Worm (Caenorhabditis elegans): ENCODE data around the gene sma-10.

Gene sma-10

DNA sequence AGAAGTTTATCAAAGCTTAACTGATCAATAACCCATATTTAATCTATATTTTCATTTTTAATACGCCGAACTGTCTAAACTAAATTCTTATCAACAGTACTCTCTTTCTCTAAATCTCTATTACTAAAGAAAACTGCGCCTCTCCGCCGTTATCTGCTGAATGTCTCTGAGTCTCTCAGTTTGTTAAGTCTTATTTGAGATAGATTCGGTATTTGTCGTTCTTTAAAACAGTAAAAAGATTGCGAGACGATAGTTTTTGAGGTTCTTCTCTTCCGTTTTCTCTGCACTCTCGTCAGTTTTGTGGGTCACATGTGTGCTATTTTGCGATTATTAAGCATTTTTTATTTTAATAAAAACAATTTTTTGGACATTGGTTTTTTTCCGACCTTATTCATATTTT, at the start of gene sma-10:
Gene sma-10 (plus strand): TSS at position 236 of the 400 bp plus-strand sequence.
- TF ChIP-seq sptf-1 (tag; optimal IDR thresholded peaks at IDR 0.05): no peak

- TF ChIP-seq sptf-1 (tag; optimal IDR thresholded peaks at IDR 0.05) (no peak), nhr-28 (tag; optimal IDR thresholded peaks at IDR 0.05) (no peak), tbx-8 (GFP tag; optimal IDR thresholded peaks at IDR 0.05) (no peak), ham-2 (GFP tag; optimal IDR thresholded peaks at IDR 0.05) (no peak), ceh-39 (tag; optimal IDR thresholded peaks at IDR 0.05) (no peak), M03D4.4 (tag; optimal IDR thresholded peaks at IDR 0.05) (no peak), hlh-1 (tag; optimal IDR thresholded peaks at IDR 0.05) (no peak), lsy-2 (tag; optimal IDR thresholded peaks at IDR 0.05) (no peak), pha-4 (tag; optimal IDR thresholded peaks at IDR 0.05) (no peak), ztf-11 (tag; optimal IDR thresholded peaks at IDR 0.05) (no peak), ces-1 (GFP tag; optimal IDR thresholded peaks at IDR 0.05) (no peak), bed-3 (GFP tag; optimal IDR thresholded peaks at IDR 0.05) (no peak), unc-120 (tag; optimal IDR thresholded peaks at IDR 0.05; ENCODE audit: poor library complexity, severe bottlenecking) (no peak), nhr-76 (tag; optimal IDR thresholded peaks at IDR 0.05) (no peak), nhr-12 (tag; optimal IDR thresholded peaks at IDR 0.05) (no peak), sem-2 (GFP tag; optimal IDR thresholded peaks at IDR 0.05) (no peak), nhr-237 (tag; optimal IDR thresholded peaks at IDR 0.05) (no peak), drap-1 (GFP tag; optimal IDR thresholded peaks at IDR 0.05) (no peak)
Observed at ce11 chrIV:231673-232072, 42.5 kb upstream of the sma-10 start, which contains the start of gene gtf-2H1. gtf-2H1 (minus strand) TSS chrIV:231773.

DNA sequence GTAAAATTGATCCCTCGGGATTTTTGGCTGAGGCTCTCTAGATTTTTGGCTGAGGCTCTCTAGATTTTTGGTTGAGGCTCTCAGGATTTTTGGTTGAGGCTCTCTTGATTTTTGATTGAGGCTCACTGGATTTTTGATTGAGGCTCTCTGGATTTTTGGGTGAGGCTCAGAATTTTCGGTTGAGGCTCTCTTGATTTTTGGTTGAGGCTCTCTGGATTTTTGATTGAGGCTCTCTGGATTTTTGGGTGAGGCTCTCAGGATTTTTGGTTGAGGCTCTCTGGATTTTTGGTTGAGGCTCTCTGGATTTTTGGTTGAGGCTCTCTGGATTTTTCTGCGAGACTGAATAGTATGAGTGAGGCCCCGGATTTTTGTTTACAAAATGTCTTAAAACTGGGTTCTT, 38.1 kb upstream of the sma-10 start:
- TF ChIP-seq ceh-39 (tag; optimal IDR thresholded peaks at IDR 0.05) (no peak), mep-1 (tag; optimal IDR thresholded peaks at IDR 0.05) (no peak), nhr-237 (tag; optimal IDR thresholded peaks at IDR 0.05) (no peak), lsy-2 (tag; optimal IDR thresholded peaks at IDR 0.05) (no peak), nhr-12 (tag; optimal IDR thresholded peaks at IDR 0.05) (no peak), unc-120 (tag; optimal IDR thresholded peaks at IDR 0.05; ENCODE audit: poor library complexity, severe bottlenecking) (no peak), snpc-4 (tag; optimal IDR thresholded peaks at IDR 0.05) (no peak), blmp-1 (tag; optimal IDR thresholded peaks at IDR 0.05) (no peak), nhr-28 (tag; optimal IDR thresholded peaks at IDR 0.05) (no peak), mls-2 (tag; optimal IDR thresholded peaks at IDR 0.05) (no peak), ceh-83 (GFP tag; optimal IDR thresholded peaks at IDR 0.05) (no peak), mab-5 (tag; optimal IDR thresholded peaks at IDR 0.05) (no peak), unc-39 (tag; optimal IDR thresholded peaks at IDR 0.05) (no peak), M03D4.4 (tag; optimal IDR thresholded peaks at IDR 0.05) (no peak), nhr-2 (tag; optimal IDR thresholded peaks at IDR 0.05) (no peak), lin-13 (tag; optimal IDR thresholded peaks at IDR 0.05) (no peak), cnd-1 (tag; optimal IDR thresholded peaks at IDR 0.05) (no peak), bed-3 (GFP tag; optimal IDR thresholded peaks at IDR 0.05) (no peak), flh-1 (GFP tag; optimal IDR thresholded peaks at IDR 0.05) (no peak), lin-32 (GFP tag; optimal IDR thresholded peaks at IDR 0.05) (no peak)

- no peak for TF ChIP-seq elt-3 (tag; optimal IDR thresholded peaks at IDR 0.05)
- TF ChIP-seq hlh-1 (tag; optimal IDR thresholded peaks at IDR 0.05): no peak
Observed at ce11 chrIV:237350-237749, 36.9 kb upstream of the sma-10 start, which contains the start of gene ints-13. ints-13 (minus strand) TSS chrIV:237450.

DNA sequence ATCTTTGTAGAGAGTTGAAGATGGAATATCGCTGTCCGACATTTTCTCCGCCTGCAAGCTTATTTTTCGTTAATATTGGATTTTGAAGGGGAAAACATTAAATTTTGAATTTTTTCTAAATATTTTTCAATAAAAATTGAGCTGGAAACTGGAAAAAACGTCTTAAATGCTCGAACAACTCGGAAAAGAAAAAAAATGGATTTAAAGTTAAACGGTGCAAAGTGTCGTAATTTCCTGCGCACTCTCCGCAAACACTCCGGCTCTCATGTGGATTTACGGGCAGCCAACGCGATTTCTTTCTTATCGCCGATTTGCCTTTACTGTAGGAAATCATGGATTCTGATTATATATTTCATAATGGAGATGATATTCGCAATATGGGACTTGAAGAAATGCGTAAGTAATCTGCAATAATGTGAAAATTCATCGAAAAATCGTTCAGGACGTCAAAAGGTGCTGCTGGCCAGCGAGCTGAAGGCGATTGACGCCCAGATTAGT, 33.9 kb upstream of the sma-10 start, which contains the start of the genes fnta-1 and cogc-8:
Gene fnta-1 (minus strand): TSS at position 51 of the 498 bp plus-strand sequence.
Gene cogc-8 (plus strand): TSS at position 195 of the 498 bp plus-strand sequence.
- TF ChIP-seq bed-3 (GFP tag; optimal IDR thresholded peaks at IDR 0.05) (no peak), blmp-1 (tag; optimal IDR thresholded peaks at IDR 0.05) (no peak), tbx-8 (GFP tag; optimal IDR thresholded peaks at IDR 0.05) (no peak), lsy-2 (tag; optimal IDR thresholded peaks at IDR 0.05) (peak; percentile 32), ces-1 (GFP tag; optimal IDR thresholded peaks at IDR 0.05) (peak; percentile 37), lin-32 (GFP tag; optimal IDR thresholded peaks at IDR 0.05) (no peak), lin-13 (tag; optimal IDR thresholded peaks at IDR 0.05) (peak; percentile 3), nhr-28 (tag; optimal IDR thresholded peaks at IDR 0.05) (no peak), sem-2 (GFP tag; optimal IDR thresholded peaks at IDR 0.05) (no peak), unc-39 (tag; optimal IDR thresholded peaks at IDR 0.05) (no peak)

Data from whole organism, mixed stage, embryonic.